Fruit fly (Drosophila melanogaster) whole organism, prepupa: ENCODE data around the gene CG14324.

Experiments used
- CG3919 ChIP-seq: fragments of 200-800 bp; sonication (Bioruptor generic); optimal IDR thresholded peaks from 3 replicates; lab custom pipeline; 2016; ENCODE audit warnings: missing biosample characterization, missing genetic modification characterization
- CG6854 ChIP-seq: fragments of 200-800 bp; sonication (Bioruptor generic); optimal IDR thresholded peaks from 2 replicates; lab custom pipeline; 2017; ENCODE audit warnings: missing biosample characterization, mild to moderate bottlenecking, missing genetic modification characterization
- CG8632 ChIP-seq: fragments of 200-800 bp; sonication (Bioruptor generic); optimal IDR thresholded peaks from 3 replicates; lab custom pipeline; 2016; ENCODE audit warnings: missing biosample characterization, missing genetic modification characterization
- Eip93F ChIP-seq: fragments of 200-800 bp; sonication (Bioruptor generic); optimal IDR thresholded peaks from 2 replicates; lab custom pipeline; 2016; ENCODE audit warnings: missing biosample characterization, mild to moderate bottlenecking, missing genetic modification characterization

dm6 chr3R:17618699-17619150 is at the start of gene CG14324, which contains the start of gene CG14326:
- TF ChIP-seq CG3919 (GFP tag; lab: Kevin White, UChicago) = no peak
- no peak for TF ChIP-seq CG6854 (GFP tag; lab: Kevin White, UChicago)
- no peak for TF ChIP-seq CG8632 (GFP tag; lab: Kevin White, UChicago)
- no peak for TF ChIP-seq Eip93F (GFP tag; lab: Kevin White, UChicago)
